Worm (Caenorhabditis elegans) whole organism, early embryonic: ENCODE results near the gene F41C3.7.

Experiments used
- F13C5.2 ChIP-seq: sonication (generic microtip); optimal IDR thresholded peaks from 2 replicates; lab custom pipeline; 2017; ENCODE audit warnings: mild to moderate bottlenecking, missing genetic modification characterization, inconsistent platforms, missing compliant biosample characterization
- ama-1 ChIP-seq: fragments of 150-350 bp; optimal IDR thresholded peaks from 2 replicates; lab custom pipeline; 2014
- ceh-13 ChIP-seq: fragments of 200-800 bp; sonication (Bioruptor generic); optimal IDR thresholded peaks from 2 replicates; lab custom pipeline; 2018; ENCODE audit warnings: mild to moderate bottlenecking, missing genetic modification characterization, missing compliant biosample characterization
- ets-7 ChIP-seq: sonication (generic microtip); optimal IDR thresholded peaks from 2 replicates; lab custom pipeline; 2016; ENCODE audit warnings: missing genotype, missing genetic modification characterization, missing compliant biosample characterization
- hmg-4 ChIP-seq: fragments of 200-800 bp; sonication (Bioruptor generic); optimal IDR thresholded peaks from 2 replicates; lab custom pipeline; 2018; ENCODE audit warnings: mild to moderate bottlenecking, missing genetic modification characterization, missing compliant biosample characterization
- hnd-1 ChIP-seq: sonication (generic microtip); optimal IDR thresholded peaks from 2 replicates; lab custom pipeline; 2016; ENCODE audit warnings: missing genetic modification characterization, missing compliant biosample characterization
- pes-1 ChIP-seq: fragments of 200-800 bp; sonication (Bioruptor generic); IDR thresholded peaks from 2 replicates; pipeline ENCODE4 v1.3.6; 2022; ENCODE audit warnings: missing genetic modification reagents, missing genetic modification characterization, missing compliant biosample characterization
- sea-1 ChIP-seq: fragments of 200-800 bp; sonication (Bioruptor generic); conservative IDR thresholded peaks from 2 replicates; pipeline ENCODE4 v1.3.6; 2022; ENCODE audit warnings: missing genetic modification characterization, missing compliant biosample characterization
- tbx-11 ChIP-seq: fragments of 200-800 bp; sonication (Bioruptor generic); IDR thresholded peaks from 2 replicates; pipeline ENCODE4 v1.3.6; 2022; ENCODE audit warnings: missing genetic modification characterization, missing compliant biosample characterization
- tbx-37 ChIP-seq: fragments of 200-800 bp; sonication (Bioruptor generic); conservative IDR thresholded peaks from 2 replicates; pipeline ENCODE4 v1.3.6; 2022; ENCODE audit warnings: missing genetic modification reagents, missing genetic modification characterization, missing compliant biosample characterization

- TF ChIP-seq ama-1 (lab: Kevin White, UChicago) (no peak), sea-1 (GFP tag; lab: Robert Waterston, UW) (no peak), hmg-4 (no peak), tbx-11 (GFP tag; lab: Robert Waterston, UW) (no peak), pes-1 (GFP tag; lab: Robert Waterston, UW) (no peak), ets-7 (tag; lab: Kevin White, UChicago) (no peak), tbx-37 (no peak), hnd-1 (tag; lab: Kevin White, UChicago) (no peak), F13C5.2 (no peak), ceh-13 (GFP tag; lab: Kevin White, UChicago) (no peak)
These were observed 42.6 kb downstream of the F41C3.7 start for ce11 chrII:4772441-4772840.
